Worm (Caenorhabditis elegans) whole organism, midembryonic: ENCODE results near the gene R11.4.
"Not testable (repeated sequence)": the region's sequence is repeated elsewhere in the genome, so short reads cannot be mapped to it uniquely, and the experiment has no call there.

Experiments used
- T22C8.4 ChIP-seq: fragments of 200-800 bp; sonication (Bioruptor generic); IDR thresholded peaks from 2 replicates; pipeline ENCODE4 v1.3.6; 2022; ENCODE audit warnings: missing genetic modification characterization, missing compliant biosample characterization
- cog-1 ChIP-seq: sonication (generic microtip); optimal IDR thresholded peaks from 2 replicates; lab custom pipeline; 2016; ENCODE audit warnings: missing genetic modification characterization, missing compliant biosample characterization
- flt-1 ChIP-seq: fragments of 200-800 bp; sonication (Bioruptor generic); IDR thresholded peaks from 2 replicates; pipeline ENCODE4 v1.3.6; 2022; ENCODE audit warnings: missing genetic modification characterization, missing compliant biosample characterization
- klf-2 ChIP-seq: fragments of 200-800 bp; sonication (Bioruptor generic); conservative IDR thresholded peaks from 2 replicates; pipeline ENCODE4 v1.3.6; 2022; ENCODE audit warnings: missing genetic modification reagents, missing genetic modification characterization, missing compliant biosample characterization
- med-1 ChIP-seq: sonication (generic microtip); optimal IDR thresholded peaks from 2 replicates; lab custom pipeline; 2017; ENCODE audit warnings: missing genetic modification characterization, mild to moderate bottlenecking, missing compliant biosample characterization, antibody characterized with exemption, missing genetic modification reagents; ENCODE audit not compliant: insufficient read depth
- ref-1 ChIP-seq: fragments of 200-800 bp; sonication (Bioruptor generic); conservative IDR thresholded peaks from 2 replicates; pipeline ENCODE4 v1.3.6; 2022; ENCODE audit warnings: missing genetic modification reagents, missing genetic modification characterization, missing compliant biosample characterization
- tab-1 ChIP-seq: fragments of 200-800 bp; sonication (Bioruptor generic); IDR thresholded peaks from 2 replicates; pipeline ENCODE4 v1.3.6; 2022; ENCODE audit warnings: missing genetic modification characterization, missing compliant biosample characterization
- ztf-23 ChIP-seq: fragments of 200-800 bp; sonication (Bioruptor generic); IDR thresholded peaks from 2 replicates; pipeline ENCODE4 v1.3.6; 2022; ENCODE audit warnings: missing genetic modification reagents, missing genetic modification characterization, missing compliant biosample characterization
- ztf-29 ChIP-seq: fragments of 200-800 bp; sonication (Bioruptor generic); IDR thresholded peaks from 2 replicates; pipeline ENCODE4 v1.3.6; 2022; ENCODE audit warnings: missing genetic modification reagents, missing genetic modification characterization, missing compliant biosample characterization

The R11.4 gene

DNA sequence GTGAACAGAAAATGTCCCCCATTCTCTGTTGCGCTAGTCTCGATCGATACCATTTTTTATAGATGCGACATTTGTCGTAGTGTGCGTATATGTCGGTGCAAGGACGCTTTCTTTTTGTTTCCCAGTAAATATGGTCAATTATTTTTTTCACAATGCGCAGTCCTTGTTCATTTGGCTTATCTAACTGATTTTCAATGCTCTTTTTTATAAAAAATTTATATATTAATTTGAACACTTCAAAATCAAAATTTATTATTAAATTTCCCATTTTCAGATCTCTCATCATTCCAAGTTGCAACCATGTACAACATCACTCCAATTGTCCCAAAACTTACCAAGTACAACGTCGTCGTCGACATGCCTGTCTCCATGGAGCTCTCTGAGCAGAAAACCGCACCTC is 6.7 kb upstream of the R11.4 start, which contains the start of gene F23A7.1:
F23A7.1 (plus strand) TSS at position 301 of the 400 bp plus-strand sequence.
- TF ChIP-seq T22C8.4 (GFP tag; lab: Robert Waterston, UW): no peak
- TF ChIP-seq ztf-29 (GFP tag; lab: Robert Waterston, UW): no peak

DNA sequence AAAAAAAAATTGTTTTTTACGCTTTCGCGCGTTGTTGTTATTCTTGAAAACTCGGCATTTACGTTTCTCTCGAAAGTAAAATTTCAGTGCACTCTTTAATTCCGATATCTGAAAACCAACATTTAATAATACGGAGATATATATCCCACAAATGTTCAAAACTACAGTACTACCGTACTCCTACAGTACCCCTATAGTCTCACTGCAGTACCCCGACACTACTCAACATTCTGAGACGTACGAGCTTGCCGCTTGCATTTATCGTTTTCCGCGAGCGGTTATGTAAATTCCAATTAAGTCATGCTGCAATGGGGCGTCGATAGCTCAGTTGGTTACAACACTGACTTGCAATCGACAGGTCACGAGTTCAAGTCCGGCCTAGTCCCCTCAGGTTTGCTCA is 2.7 kb upstream of the R11.4 start, which contains the start of gene F23A7.8:
F23A7.8 (plus strand) TSS at position 301 of the 400 bp plus-strand sequence.
- TF ChIP-seq ztf-23, ztf-29, ref-1 (GFP tag; lab: Robert Waterston, UW): not testable (repeated sequence)

ce11 chrX:16212306-16212705 is 1.9 kb upstream of the R11.4 start, which contains the start of gene F23A7.4:
Gene F23A7.4, plus strand, starts transcription at chrX:16212606.
- not testable (repeated sequence) for TF ChIP-seq flt-1 (GFP tag; lab: Robert Waterston, UW); cog-1 (tag; lab: Kevin White, UChicago); ztf-29 (GFP tag; lab: Robert Waterston, UW)

- peak; percentile 88 for TF ChIP-seq T22C8.4 (GFP tag; lab: Robert Waterston, UW)
- TF ChIP-seq ref-1 (GFP tag; lab: Robert Waterston, UW): peak; percentile 85
- TF ChIP-seq flt-1 (GFP tag; lab: Robert Waterston, UW): peak; percentile 96
- TF ChIP-seq cog-1 (tag; lab: Kevin White, UChicago): peak; percentile 57
- peak; percentile 95 for TF ChIP-seq klf-2 (GFP tag; lab: Robert Waterston, UW)
- TF ChIP-seq ztf-29 (GFP tag; lab: Robert Waterston, UW): peak; percentile 90
- TF ChIP-seq tab-1 (GFP tag; lab: Robert Waterston, UW): peak; percentile 93
- TF ChIP-seq med-1: peak; percentile 77
- TF ChIP-seq ztf-23 (GFP tag; lab: Robert Waterston, UW): peak; percentile 94
Observed at ce11 chrX:16209660-16210059, 758 bp downstream of the R11.4 start.

ce11 chrX:16209122-16209521 is 1.3 kb downstream of the R11.4 start:
- TF ChIP-seq med-1: no peak
- no peak for TF ChIP-seq ref-1 (GFP tag; lab: Robert Waterston, UW)
- no peak for TF ChIP-seq cog-1 (tag; lab: Kevin White, UChicago)
- TF ChIP-seq tab-1 (GFP tag; lab: Robert Waterston, UW): no peak
- no peak for TF ChIP-seq flt-1 (GFP tag; lab: Robert Waterston, UW)
- TF ChIP-seq ztf-23 (GFP tag; lab: Robert Waterston, UW): no peak
- TF ChIP-seq T22C8.4 (GFP tag; lab: Robert Waterston, UW): no peak
- TF ChIP-seq klf-2 (GFP tag; lab: Robert Waterston, UW): no peak
- TF ChIP-seq ztf-29 (GFP tag; lab: Robert Waterston, UW): no peak

DNA sequence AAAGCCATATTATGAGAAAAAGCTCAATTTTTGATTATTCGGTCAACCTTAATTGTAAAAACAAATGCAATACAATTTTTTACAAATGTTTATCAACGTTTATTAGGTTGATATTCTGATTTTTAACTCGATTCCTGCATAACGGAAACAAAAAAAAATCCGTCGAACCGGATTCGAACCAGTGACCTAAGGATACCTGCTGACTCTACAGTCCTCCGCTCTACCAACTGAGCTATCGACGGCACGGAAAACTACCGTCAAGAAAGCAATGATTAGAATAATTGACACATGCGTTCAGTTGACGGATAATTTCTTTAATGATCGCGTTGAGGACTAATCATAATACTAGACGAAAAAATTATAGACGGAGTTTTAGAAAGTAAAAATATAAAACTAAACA is 1.8 kb downstream of the R11.4 start:
- TF ChIP-seq cog-1 (tag; lab: Kevin White, UChicago): no peak
- no peak for TF ChIP-seq med-1
- TF ChIP-seq flt-1 (GFP tag; lab: Robert Waterston, UW): no peak
- no peak for TF ChIP-seq ztf-23 (GFP tag; lab: Robert Waterston, UW)
- TF ChIP-seq ref-1 (GFP tag; lab: Robert Waterston, UW): no peak
- TF ChIP-seq T22C8.4 (GFP tag; lab: Robert Waterston, UW): no peak
- TF ChIP-seq klf-2 (GFP tag; lab: Robert Waterston, UW): no peak
- no peak for TF ChIP-seq ztf-29 (GFP tag; lab: Robert Waterston, UW)
- TF ChIP-seq tab-1 (GFP tag; lab: Robert Waterston, UW): no peak

DNA sequence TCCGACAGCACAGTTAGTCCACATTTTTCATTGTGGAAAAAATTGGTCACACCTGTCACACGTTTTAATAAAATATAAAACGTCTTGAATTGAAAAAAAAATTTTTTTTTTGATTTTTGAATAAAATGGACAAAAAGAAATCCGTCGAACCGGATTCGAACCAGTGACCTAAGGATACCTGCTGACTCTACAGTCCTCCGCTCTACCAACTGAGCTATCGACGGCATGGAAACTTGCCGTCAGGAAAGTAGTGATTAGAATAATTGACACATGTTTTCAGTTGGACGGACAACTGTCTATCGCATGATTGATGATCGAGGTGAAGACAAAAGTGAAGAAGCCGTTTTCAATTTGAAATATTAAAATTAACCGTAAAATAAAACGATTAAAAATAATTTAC is 2.3 kb downstream of the R11.4 start:
- no peak for TF ChIP-seq ztf-29 (GFP tag; lab: Robert Waterston, UW)
- no peak for TF ChIP-seq cog-1 (tag; lab: Kevin White, UChicago)
- TF ChIP-seq T22C8.4 (GFP tag; lab: Robert Waterston, UW): no peak
- no peak for TF ChIP-seq ref-1 (GFP tag; lab: Robert Waterston, UW)
- TF ChIP-seq med-1: no peak
- TF ChIP-seq ztf-23 (GFP tag; lab: Robert Waterston, UW): no peak
- no peak for TF ChIP-seq klf-2 (GFP tag; lab: Robert Waterston, UW)
- no peak for TF ChIP-seq flt-1 (GFP tag; lab: Robert Waterston, UW)
- TF ChIP-seq tab-1 (GFP tag; lab: Robert Waterston, UW): no peak

- TF ChIP-seq ztf-29 (GFP tag; lab: Robert Waterston, UW) (no peak), T22C8.4 (GFP tag; lab: Robert Waterston, UW) (peak; percentile 78), cog-1 (tag; lab: Kevin White, UChicago) (peak; percentile 65)
Observed at ce11 chrX:16205880-16206279, 4.5 kb downstream of the R11.4 start.

DNA sequence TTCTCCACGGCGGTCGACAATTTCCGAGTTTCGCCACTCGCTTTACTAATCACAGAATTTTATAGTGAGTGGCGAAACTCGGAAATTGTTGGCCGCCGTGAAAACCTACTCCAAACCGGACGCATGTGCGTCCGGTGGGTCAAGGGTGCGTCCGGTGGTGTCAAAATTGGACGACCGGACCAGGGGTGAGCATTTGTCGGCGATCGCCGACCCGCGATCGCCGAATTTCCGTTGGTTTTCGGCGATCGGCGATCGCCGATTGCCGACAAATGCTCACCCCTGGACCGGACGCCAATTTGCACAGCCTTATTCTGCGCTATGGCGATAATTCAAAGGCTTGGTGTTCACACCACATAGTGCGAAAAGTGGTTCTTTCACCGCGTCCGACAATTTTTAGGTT is 6.1 kb downstream of the R11.4 start:
- TF ChIP-seq T22C8.4 (GFP tag; lab: Robert Waterston, UW) (no peak), tab-1 (GFP tag; lab: Robert Waterston, UW) (no peak), med-1 (no peak), klf-2 (GFP tag; lab: Robert Waterston, UW) (no peak), cog-1 (tag; lab: Kevin White, UChicago) (no peak), ref-1 (GFP tag; lab: Robert Waterston, UW) (no peak), ztf-23 (GFP tag; lab: Robert Waterston, UW) (no peak), ztf-29 (GFP tag; lab: Robert Waterston, UW) (no peak), flt-1 (GFP tag; lab: Robert Waterston, UW) (no peak)

- TF ChIP-seq T22C8.4 (GFP tag; lab: Robert Waterston, UW) (no peak), ztf-23 (GFP tag; lab: Robert Waterston, UW) (no peak), ref-1 (GFP tag; lab: Robert Waterston, UW) (no peak), ztf-29 (GFP tag; lab: Robert Waterston, UW) (no peak), cog-1 (tag; lab: Kevin White, UChicago) (no peak), flt-1 (GFP tag; lab: Robert Waterston, UW) (no peak), tab-1 (GFP tag; lab: Robert Waterston, UW) (no peak), klf-2 (GFP tag; lab: Robert Waterston, UW) (no peak), med-1 (no peak)
Observed at ce11 chrX:16202229-16202628, 8.2 kb downstream of the R11.4 start.
